Worm (Caenorhabditis elegans) whole organism, young adult: ENCODE measurements around the gene epg-7.
"Not testable (repeated sequence)": the region's sequence is repeated elsewhere in the genome, so short reads cannot be mapped to it uniquely, and the experiment has no call there.

ENCODE experiments used
- B0019.2 ChIP-seq: fragments of 200-800 bp; sonication (Bioruptor generic); conservative IDR thresholded peaks from 2 replicates; pipeline ENCODE4 v1.3.6; 2022; ENCODE audit warnings: missing genetic modification reagents, missing genetic modification characterization, missing compliant biosample characterization
- B0336.3 ChIP-seq: fragments of 200-800 bp; sonication (Bioruptor generic); IDR thresholded peaks from 2 replicates; pipeline ENCODE4 v1.3.6; 2022; ENCODE audit warnings: missing genetic modification characterization, missing compliant biosample characterization
- F49E8.2 ChIP-seq: sonication (generic microtip); optimal IDR thresholded peaks from 3 replicates; lab custom pipeline; 2017; ENCODE audit warnings: missing genetic modification characterization, mild to moderate bottlenecking, missing compliant biosample characterization, antibody characterized with exemption, moderate library complexity; ENCODE audit not compliant: insufficient read depth
- T26A5.8 ChIP-seq: sonication (generic microtip); optimal IDR thresholded peaks from 2 replicates; lab custom pipeline; 2016; ENCODE audit warnings: missing genetic modification characterization, missing compliant biosample characterization
- dox-1 ChIP-seq: fragments of 200-800 bp; sonication (Bioruptor generic); IDR thresholded peaks from 2 replicates; pipeline ENCODE4 v1.3.6; 2022; ENCODE audit warnings: missing genetic modification reagents, missing genetic modification characterization, missing compliant biosample characterization
- egl-44 ChIP-seq: fragments of 200-800 bp; sonication (Bioruptor generic); IDR thresholded peaks from 2 replicates; pipeline ENCODE4 v1.3.6; 2022; ENCODE audit warnings: missing genetic modification reagents, missing genetic modification characterization, missing compliant biosample characterization
- ekl-4 ChIP-seq: fragments of 200-800 bp; sonication (Bioruptor generic); IDR thresholded peaks from 2 replicates; pipeline ENCODE4 v1.3.6; 2022; ENCODE audit warnings: missing genetic modification reagents, missing genetic modification characterization, missing compliant biosample characterization
- lin-40 ChIP-seq: sonication (generic microtip); optimal IDR thresholded peaks from 2 replicates; lab custom pipeline; 2016; ENCODE audit warnings: missing genetic modification characterization, mild to moderate bottlenecking, missing compliant biosample characterization, missing genotype, missing genetic modification reagents
- repo-1 ChIP-seq: sonication (generic microtip); optimal IDR thresholded peaks from 2 replicates; lab custom pipeline; 2017; ENCODE audit warnings: mild to moderate bottlenecking, missing genetic modification characterization, missing compliant biosample characterization

DNA sequence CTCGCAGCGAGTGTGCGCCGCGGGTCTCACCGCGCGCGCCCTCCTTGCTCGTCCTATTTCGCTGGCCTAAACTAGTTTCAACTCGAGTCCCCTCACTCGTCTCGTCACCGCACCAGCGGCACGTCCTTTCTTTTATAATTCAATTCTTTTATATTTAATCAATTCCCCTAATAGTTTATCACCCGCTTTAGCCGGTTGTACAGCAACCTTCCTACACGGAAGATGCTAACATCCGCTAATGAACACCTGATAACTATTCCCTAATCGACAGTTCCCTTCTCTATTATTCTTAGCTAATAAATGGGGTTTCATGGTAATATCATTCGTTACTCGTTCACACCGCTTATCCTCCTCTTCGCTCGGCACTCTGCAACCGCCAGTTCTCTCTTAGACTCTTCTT, 30.8 kb downstream of the epg-7 start, which contains the start of gene C56G3.2:
- TF ChIP-seq dox-1 (GFP tag; lab: Robert Waterston, UW); lin-40; repo-1 (tag; lab: Kevin White, UChicago); B0336.3 (GFP tag; lab: Robert Waterston, UW); ekl-4 (GFP tag; lab: Robert Waterston, UW); egl-44 (GFP tag; lab: Robert Waterston, UW); F49E8.2 (tag; lab: Kevin White, UChicago); T26A5.8; B0019.2 (GFP tag; lab: Robert Waterston, UW): not testable (repeated sequence)
